Worm (Caenorhabditis elegans): Measurements from ENCODE around the gene lgc-23.

- TF ChIP-seq lin-13 (GFP tag; optimal IDR thresholded peaks at IDR 0.05) (no peak), pqm-1 (tag; optimal IDR thresholded peaks at IDR 0.05) (no peak)
Observed at ce11 chrX:12103712-12104111, 38.7 kb downstream of the lgc-23 start, which contains the start of gene W03G11.3.

Measured in whole organism, L4 larva.